Fruit fly (Drosophila melanogaster) whole organism, embryonic: ENCODE measurements around the gene TTLL6B.

ENCODE experiments used
- CG10431 ChIP-seq: fragments of 200-800 bp; sonication (Bioruptor generic); optimal IDR thresholded peaks from 3 replicates; lab custom pipeline; 2018; ENCODE audit warnings: missing biosample characterization, mild to moderate bottlenecking, missing genetic modification characterization
- CG10959 ChIP-seq: fragments of 200-800 bp; sonication (Bioruptor generic); IDR thresholded peaks from 2 replicates; pipeline ENCODE4 v1.3.6; 2022; ENCODE audit warnings: missing biosample characterization, missing genetic modification characterization
- CG10979 ChIP-seq: fragments of 200-800 bp; sonication (Bioruptor generic); optimal IDR thresholded peaks from 2 replicates; lab custom pipeline; 2018; ENCODE audit warnings: missing biosample characterization, mild to moderate bottlenecking, missing genetic modification characterization, moderate library complexity
- CG11504 ChIP-seq: fragments of 200-800 bp; sonication (Bioruptor generic); optimal IDR thresholded peaks from 3 replicates; lab custom pipeline; 2019; ENCODE audit warnings: missing biosample characterization, mild to moderate bottlenecking, missing genetic modification characterization, moderate library complexity
- CG11695 ChIP-seq: fragments of 200-800 bp; sonication (Bioruptor generic); IDR thresholded peaks from 3 replicates; pipeline ENCODE4 v1.3.6; 2022; ENCODE audit warnings: missing biosample characterization, missing genetic modification characterization
- CG12769 ChIP-seq: fragments of 200-800 bp; sonication (Bioruptor generic); optimal IDR thresholded peaks from 2 replicates; lab custom pipeline; 2019; ENCODE audit warnings: missing biosample characterization, mild to moderate bottlenecking, missing genetic modification characterization, moderate library complexity
- CG13287 ChIP-seq: fragments of 200-800 bp; sonication (Bioruptor generic); IDR thresholded peaks from 2 replicates; pipeline ENCODE4 v1.3.6; 2022; ENCODE audit warnings: missing biosample characterization, missing genetic modification characterization; ENCODE audit not compliant: partially characterized antibody
- CG14050 ChIP-seq: fragments of 200-800 bp; sonication (Bioruptor generic); IDR thresholded peaks from 3 replicates; pipeline ENCODE4 v1.3.6; 2022; ENCODE audit warnings: missing biosample characterization, missing genetic modification characterization
- CG15696 ChIP-seq: fragments of 200-800 bp; sonication (Bioruptor generic); optimal IDR thresholded peaks from 2 replicates; lab custom pipeline; 2019; ENCODE audit warnings: missing biosample characterization, mild to moderate bottlenecking, missing genetic modification characterization, moderate library complexity
- CG18599 ChIP-seq: fragments of 200-800 bp; sonication (Bioruptor generic); optimal IDR thresholded peaks from 3 replicates; lab custom pipeline; 2017; ENCODE audit warnings: missing biosample characterization, missing genetic modification characterization, mild to moderate bottlenecking, moderate library complexity, missing genetic modification reagents
- CG2678 ChIP-seq: fragments of 200-800 bp; sonication (Bioruptor generic); optimal IDR thresholded peaks from 3 replicates; lab custom pipeline; 2019; ENCODE audit warnings: missing biosample characterization, mild to moderate bottlenecking, missing genetic modification characterization, moderate library complexity
- CG31441 ChIP-seq: fragments of 200-800 bp; sonication (Bioruptor generic); IDR thresholded peaks from 2 replicates; pipeline ENCODE4 v1.3.6; 2022; ENCODE audit warnings: missing biosample characterization, missing genetic modification characterization
- CG3847 ChIP-seq: fragments of 200-800 bp; sonication (Bioruptor generic); IDR thresholded peaks from 2 replicates; pipeline ENCODE4 v1.3.6; 2022; ENCODE audit warnings: missing biosample characterization, missing genetic modification characterization
- CG4617 ChIP-seq: fragments of 200-800 bp; sonication (Bioruptor generic); optimal IDR thresholded peaks from 3 replicates; lab custom pipeline; 2016; ENCODE audit warnings: missing biosample characterization, missing genetic modification characterization, borderline replicate concordance
- CG5245 ChIP-seq: fragments of 200-800 bp; sonication (Bioruptor generic); optimal IDR thresholded peaks from 3 replicates; lab custom pipeline; 2016; ENCODE audit warnings: missing biosample characterization, missing genetic modification characterization
- CG6254 ChIP-seq: fragments of 200-800 bp; sonication (Bioruptor generic); optimal IDR thresholded peaks from 3 replicates; lab custom pipeline; 2017; ENCODE audit warnings: mild to moderate bottlenecking, missing biosample characterization, missing genetic modification reagents, missing genetic modification characterization
- CG6689 ChIP-seq: fragments of 200-800 bp; sonication (Bioruptor generic); IDR thresholded peaks from 2 replicates; pipeline ENCODE4 v1.3.6; 2022; ENCODE audit warnings: missing biosample characterization, missing genetic modification characterization
- CG6854 ChIP-seq: fragments of 200-800 bp; sonication (Bioruptor generic); optimal IDR thresholded peaks from 3 replicates; lab custom pipeline; 2017; ENCODE audit warnings: missing biosample characterization, mild to moderate bottlenecking, missing genetic modification characterization
- CG9609 ChIP-seq: fragments of 200-800 bp; sonication (Bioruptor generic); optimal IDR thresholded peaks from 3 replicates; lab custom pipeline; 2016; ENCODE audit warnings: missing biosample characterization, missing genetic modification characterization
- CG9727 ChIP-seq: fragments of 200-800 bp; sonication (Bioruptor generic); optimal IDR thresholded peaks from 3 replicates; lab custom pipeline; 2017; ENCODE audit warnings: missing biosample characterization, mild to moderate bottlenecking, missing genetic modification characterization
- D ChIP-seq, 2 experiments: fragments of 200-800 bp in 1 of 2; fragments of >200 bp in 1 of 2; sonication (Bioruptor generic) in 1 of 2; optimal IDR thresholded peaks; 2 replicates in 1 of 2; 3 replicates in 1 of 2; lab custom pipeline; 2017; ENCODE audit warnings: mild to moderate bottlenecking in 1 of 2, missing biosample characterization in 1 of 2, missing genetic modification characterization in 1 of 2, missing genetic modification reagents in 1 of 2
- D19A ChIP-seq: fragments of 200-800 bp; optimal IDR thresholded peaks from 3 replicates; lab custom pipeline; 2019; ENCODE audit warnings: missing biosample characterization, mild to moderate bottlenecking, missing genetic modification characterization, moderate library complexity
- Dad ChIP-seq: fragments of 200-800 bp; sonication (Bioruptor generic); optimal IDR thresholded peaks from 3 replicates; lab custom pipeline; 2016; ENCODE audit warnings: missing biosample characterization, missing genetic modification characterization
- Dbx ChIP-seq: fragments of 200-800 bp; sonication (Bioruptor generic); IDR thresholded peaks from 3 replicates; pipeline ENCODE4 v1.3.6; 2022; ENCODE audit warnings: missing biosample characterization, missing genetic modification characterization
- Hsf ChIP-seq: fragments of 200-800 bp; sonication (Bioruptor generic); optimal IDR thresholded peaks from 3 replicates; lab custom pipeline; 2016; ENCODE audit warnings: missing biosample characterization, missing genetic modification characterization
- Med ChIP-seq: fragments of 200-800 bp; sonication (Bioruptor generic); peaks from one replicate; lab custom pipeline; 2016; ENCODE audit warnings: missing biosample characterization, missing genetic modification characterization, mild to moderate bottlenecking, inconsistent platforms, moderate library complexity
- Sox100B ChIP-seq: fragments of 200-800 bp; sonication (Bioruptor generic); optimal IDR thresholded peaks from 3 replicates; lab custom pipeline; 2018; ENCODE audit warnings: missing biosample characterization, mild to moderate bottlenecking, missing genetic modification characterization
- Sox102F ChIP-seq: fragments of 200-800 bp; sonication (Bioruptor generic); optimal IDR thresholded peaks from 2 replicates; lab custom pipeline; 2018; ENCODE audit warnings: missing biosample characterization, mild to moderate bottlenecking, missing genetic modification characterization, moderate library complexity
- abd-A ChIP-seq: fragments of 200-800 bp; sonication (Bioruptor generic); optimal IDR thresholded peaks from 3 replicates; lab custom pipeline; 2019; ENCODE audit warnings: missing biosample characterization, mild to moderate bottlenecking, missing genetic modification characterization, moderate library complexity
- cg ChIP-seq: fragments of 200-800 bp; sonication (Bioruptor generic); optimal IDR thresholded peaks from 3 replicates; lab custom pipeline; 2019; ENCODE audit warnings: missing biosample characterization, mild to moderate bottlenecking, missing genetic modification characterization, moderate library complexity
- ci ChIP-seq: fragments of 200-800 bp; sonication (Bioruptor generic); IDR thresholded peaks from 3 replicates; pipeline ENCODE4 v1.3.6; 2022; ENCODE audit warnings: missing biosample characterization, missing genetic modification characterization
- croc ChIP-seq: fragments of 200-800 bp; sonication (Bioruptor generic); conservative IDR thresholded peaks from 3 replicates; pipeline ENCODE4 v1.3.6; 2022; ENCODE audit warnings: missing biosample characterization, missing genetic modification characterization
- dmrt11E ChIP-seq: fragments of 200-800 bp; sonication (Bioruptor generic); optimal IDR thresholded peaks from 3 replicates; lab custom pipeline; 2018; ENCODE audit warnings: missing biosample characterization, mild to moderate bottlenecking, missing genetic modification characterization, moderate library complexity
- fd96Cb ChIP-seq: fragments of 200-800 bp; sonication (Bioruptor generic); optimal IDR thresholded peaks from 2 replicates; lab custom pipeline; 2018; ENCODE audit warnings: missing biosample characterization, mild to moderate bottlenecking, missing genetic modification characterization, moderate library complexity
- gem ChIP-seq: fragments of 200-800 bp; sonication (Bioruptor generic); optimal IDR thresholded peaks from 2 replicates; lab custom pipeline; 2019; ENCODE audit warnings: missing biosample characterization, mild to moderate bottlenecking, missing genetic modification characterization, moderate library complexity
- lab ChIP-seq: fragments of 200-800 bp; sonication (Bioruptor generic); optimal IDR thresholded peaks from 3 replicates; lab custom pipeline; 2017; ENCODE audit warnings: missing biosample characterization, missing genetic modification characterization, mild to moderate bottlenecking, moderate library complexity, missing genetic modification reagents
- lbe ChIP-seq: fragments of 200-800 bp; sonication (Bioruptor generic); optimal IDR thresholded peaks from 2 replicates; lab custom pipeline; 2016; ENCODE audit warnings: missing biosample characterization, mild to moderate bottlenecking, missing genetic modification characterization
- lola ChIP-seq, 3 experiments: fragments of >200 bp in 2 of 3; fragments of 200-800 bp in 1 of 3; sonication (Bioruptor generic) in 1 of 3; optimal IDR thresholded peaks; 2 replicates each; lab custom pipeline; 2017 to 2019; ENCODE audit warnings: missing biosample characterization in 3 of 3, missing genetic modification characterization in 3 of 3, mild to moderate bottlenecking in 1 of 3, moderate library complexity in 1 of 3
- lov ChIP-seq, 2 experiments: fragments of 200-800 bp in 1 of 2; fragments of >200 bp in 1 of 2; sonication (Bioruptor generic) in 1 of 2; IDR thresholded peaks in 1 of 2; optimal IDR thresholded peaks in 1 of 2; 2 replicates in 1 of 2; 3 replicates in 1 of 2; pipeline versions ENCODE4 v1.3.6 to Lab custom; 2017 to 2022; ENCODE audit warnings: missing biosample characterization in 1 of 2, missing genetic modification characterization in 1 of 2
- phol ChIP-seq: fragments of 200-800 bp; sonication (Bioruptor generic); optimal IDR thresholded peaks from 3 replicates; lab custom pipeline; 2018; ENCODE audit warnings: missing biosample characterization, mild to moderate bottlenecking, missing genetic modification characterization, moderate library complexity
- sd ChIP-seq: fragments of 200-800 bp; sonication (Bioruptor generic); optimal IDR thresholded peaks from 3 replicates; lab custom pipeline; 2018; ENCODE audit warnings: missing biosample characterization, mild to moderate bottlenecking, missing genetic modification characterization, moderate library complexity
- sens ChIP-seq: fragments of 200-800 bp; sonication (Bioruptor generic); peaks from one replicate; lab custom pipeline; 2016; ENCODE audit warnings: missing biosample characterization, missing genetic modification characterization
- seq ChIP-seq: fragments of 200-800 bp; sonication (Bioruptor generic); IDR thresholded peaks from 2 replicates; pipeline ENCODE4 v1.3.6; 2022; ENCODE audit warnings: missing biosample characterization, missing genetic modification characterization
- slbo ChIP-seq: fragments of 200-800 bp; sonication (Bioruptor generic); IDR thresholded peaks from 2 replicates; pipeline ENCODE4 v1.3.6; 2022; ENCODE audit warnings: missing biosample characterization, missing genetic modification characterization
- vvl ChIP-seq: fragments of 200-800 bp; sonication (Bioruptor generic); IDR thresholded peaks from 2 replicates; pipeline ENCODE4 v1.3.6; 2022; ENCODE audit warnings: missing biosample characterization, missing genetic modification characterization
- zfh1 ChIP-seq: fragments of 200-800 bp; sonication (Bioruptor generic); IDR thresholded peaks from 3 replicates; pipeline ENCODE4 v1.3.6; 2022; ENCODE audit warnings: missing biosample characterization, missing genetic modification characterization

TTLL6B gene

DNA sequence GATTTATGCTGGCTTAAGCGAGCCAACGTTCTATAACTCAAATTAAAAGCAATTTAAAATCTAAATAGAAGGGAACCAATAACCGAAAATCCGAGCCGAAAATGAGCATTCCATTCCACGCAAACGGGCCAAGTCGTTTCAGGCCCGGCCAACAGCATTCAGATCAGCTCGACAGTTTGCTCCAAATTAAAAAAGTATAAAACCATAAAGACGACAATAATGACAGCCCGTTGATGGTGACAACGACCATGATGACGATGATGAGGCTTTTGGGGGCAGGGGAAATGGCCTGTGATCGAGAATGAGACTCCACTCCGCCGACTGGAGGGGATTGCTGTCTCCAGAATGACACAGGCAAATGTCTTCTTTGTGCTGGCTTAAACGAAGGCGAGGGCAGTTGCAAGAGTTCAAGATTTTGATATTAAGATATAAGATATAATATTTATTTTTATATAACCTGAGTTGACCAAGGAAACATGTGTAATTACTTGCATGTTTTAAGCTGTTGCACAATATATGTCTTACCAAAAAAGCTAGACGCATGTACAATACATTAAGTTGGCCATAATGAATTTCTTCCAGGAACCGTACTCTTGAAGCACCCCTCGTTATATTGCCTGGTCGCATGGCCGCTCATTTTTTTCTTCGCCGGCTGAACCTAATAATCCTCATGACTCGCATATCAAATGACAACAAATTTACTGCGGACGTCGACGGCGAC lies 46.0 kb downstream of the TTLL6B start:
- peak; percentile 10 for TF ChIP-seq CG18599 (GFP tag; lab: Kevin White, UChicago)
- TF ChIP-seq dmrt11E = peak; percentile 61
- TF ChIP-seq D (optimal IDR thresholded peaks at IDR 0.05; lab: Kevin White, UChicago) = no peak
- peak; percentile 35 for TF ChIP-seq D (GFP tag; optimal IDR thresholded peaks at IDR 0.05; lab: Kevin White, UChicago)
- TF ChIP-seq CG14050 (GFP tag; lab: Robert Waterston, UW) = no peak
- peak; percentile 62 for TF ChIP-seq CG10979
- TF ChIP-seq CG10431 (GFP tag; lab: Kevin White, UChicago) = no peak
- peak; percentile 53 for TF ChIP-seq CG15696 (tag; lab: Kevin White, UChicago)
- 0 out of 3 replicates have a peak, but pooled peaks have one; percentile 13 for TF ChIP-seq ci (GFP tag; lab: Robert Waterston, UW)
- no peak for TF ChIP-seq Med (GFP tag; lab: Kevin White, UChicago)
- no peak for TF ChIP-seq lov (optimal IDR thresholded peaks at IDR 0.05; lab: Kevin White, UChicago)
- peak; percentile 26; the same call in 1 of the 3 replicates for TF ChIP-seq lov (GFP tag; IDR thresholded peaks at IDR 0.05; lab: Robert Waterston, UW)
- peak; percentile 60 for TF ChIP-seq CG31441 (GFP tag; lab: Robert Waterston, UW)
- 0 out of 2 replicates have a peak, but pooled peaks have one; percentile 15 for TF ChIP-seq vvl (GFP tag; lab: Robert Waterston, UW)
- TF ChIP-seq slbo (GFP tag; lab: Robert Waterston, UW) = peak; percentile 30; the same call in 1 of the 2 replicates
- TF ChIP-seq CG2678 (tag; lab: Kevin White, UChicago) = peak; percentile 31
- TF ChIP-seq lbe (GFP tag; lab: Kevin White, UChicago) = peak; percentile 3
- TF ChIP-seq Sox102F (GFP tag; lab: Kevin White, UChicago) = no peak
- TF ChIP-seq lab (GFP tag; lab: Kevin White, UChicago) = peak; percentile 9
- TF ChIP-seq D19A = peak; percentile 33
- TF ChIP-seq CG12769 (tag; lab: Kevin White, UChicago) = no peak
- no peak for TF ChIP-seq CG3847 (GFP tag; lab: Robert Waterston, UW)
- TF ChIP-seq Dad (GFP tag; lab: Kevin White, UChicago) = no peak
- 0 out of 2 replicates have a peak, but pooled peaks have one; percentile 33 for TF ChIP-seq CG6689 (GFP tag; lab: Robert Waterston, UW)
- peak; percentile 47 for TF ChIP-seq gem
- TF ChIP-seq CG4617 (GFP tag; lab: Kevin White, UChicago) = no peak
- TF ChIP-seq abd-A (tag; lab: Kevin White, UChicago) = peak; percentile 74
- TF ChIP-seq CG10959 = no peak
- peak; percentile 56; the same call in 1 of the 3 replicates for TF ChIP-seq zfh1 (GFP tag; lab: Robert Waterston, UW)
- TF ChIP-seq CG9609 (GFP tag; lab: Kevin White, UChicago) = no peak
- TF ChIP-seq CG13287 (GFP tag; lab: Robert Waterston, UW) = no peak
- TF ChIP-seq seq (GFP tag; lab: Robert Waterston, UW) = 0 out of 2 replicates have a peak, but pooled peaks have one; percentile 8
- peak in 1 of 3 experiments; percentile 41 for TF ChIP-seq lola (GFP tag; optimal IDR thresholded peaks at IDR 0.05; lab: Kevin White, UChicago)
- peak; percentile 50 for TF ChIP-seq CG11504
- TF ChIP-seq sens = no peak
- no peak for TF ChIP-seq Dbx (GFP tag; lab: Robert Waterston, UW)
- peak; percentile 5 for TF ChIP-seq CG5245 (GFP tag; lab: Kevin White, UChicago)
- TF ChIP-seq phol (tag; lab: Kevin White, UChicago) = peak; percentile 55
- peak; percentile 35 for TF ChIP-seq CG9727 (GFP tag; lab: Kevin White, UChicago)
- TF ChIP-seq croc = 0 out of 3 replicates have a peak, but pooled peaks have one; percentile 17
- no peak for TF ChIP-seq cg (GFP tag; lab: Kevin White, UChicago)
- TF ChIP-seq sd (tag; lab: Kevin White, UChicago) = peak; percentile 1
- no peak for TF ChIP-seq Hsf (GFP tag; lab: Kevin White, UChicago)
- no peak for TF ChIP-seq CG6854
- peak; percentile 33 for TF ChIP-seq Sox100B (GFP tag; lab: Kevin White, UChicago)
- TF ChIP-seq fd96Cb (tag; lab: Kevin White, UChicago) = peak; percentile 11
- TF ChIP-seq CG11695 (GFP tag; lab: Robert Waterston, UW) = 0 out of 3 replicates have a peak, but pooled peaks have one; percentile 27
- TF ChIP-seq CG6254 = peak; percentile 41
